Fruit fly (Drosophila melanogaster) whole organism, embryonic: ENCODE measurements around the gene CG5968.
A peak's percentile ranks its signal among the peaks of the same experiment; 100 is the strongest.

Experiments
- ATbp ChIP-seq: fragments of 200-800 bp; sonication (Bioruptor generic); optimal IDR thresholded peaks from 2 replicates; lab custom pipeline; 2017; ENCODE audit warnings: missing biosample characterization, mild to moderate bottlenecking, missing genetic modification characterization, missing genetic modification reagents
- Atf6 ChIP-seq: fragments of 200-800 bp; sonication (Bioruptor generic); IDR thresholded peaks from 2 replicates; pipeline ENCODE4 v1.3.6; 2022; ENCODE audit warnings: missing biosample characterization, missing genetic modification characterization
- CG10321 ChIP-seq: fragments of 200-800 bp; sonication (Bioruptor generic); IDR thresholded peaks from 2 replicates; pipeline ENCODE4 v1.3.6; 2022; ENCODE audit warnings: missing biosample characterization, missing genetic modification characterization
- CG10462 ChIP-seq: fragments of 200-800 bp; sonication (Bioruptor generic); optimal IDR thresholded peaks from 2 replicates; lab custom pipeline; 2016; ENCODE audit warnings: missing biosample characterization, missing genetic modification characterization
- CG11504 ChIP-seq: fragments of 200-800 bp; sonication (Bioruptor generic); optimal IDR thresholded peaks from 3 replicates; lab custom pipeline; 2019; ENCODE audit warnings: missing biosample characterization, mild to moderate bottlenecking, missing genetic modification characterization, moderate library complexity
- CG12219 ChIP-seq: fragments of 200-800 bp; sonication (Bioruptor generic); optimal IDR thresholded peaks from 3 replicates; lab custom pipeline; 2018; ENCODE audit warnings: missing biosample characterization, mild to moderate bottlenecking, missing genetic modification characterization
- CG12299 ChIP-seq: fragments of 200-800 bp; sonication (Bioruptor generic); optimal IDR thresholded peaks from 2 replicates; lab custom pipeline; 2018; ENCODE audit warnings: missing biosample characterization, mild to moderate bottlenecking, missing genetic modification characterization
- CG12769 ChIP-seq: fragments of 200-800 bp; sonication (Bioruptor generic); optimal IDR thresholded peaks from 2 replicates; lab custom pipeline; 2019; ENCODE audit warnings: missing biosample characterization, mild to moderate bottlenecking, missing genetic modification characterization, moderate library complexity
- CG14667 ChIP-seq: fragments of 200-800 bp; sonication (Bioruptor generic); IDR thresholded peaks from 2 replicates; pipeline ENCODE4 v1.3.6; 2022; ENCODE audit warnings: missing biosample characterization, missing genetic modification characterization
- CG1602 ChIP-seq: fragments of 200-800 bp; sonication (Bioruptor generic); optimal IDR thresholded peaks from 3 replicates; lab custom pipeline; 2016; ENCODE audit warnings: missing biosample characterization, missing genetic modification characterization
- CG16815 ChIP-seq: fragments of 200-800 bp; sonication (Bioruptor generic); optimal IDR thresholded peaks from 3 replicates; lab custom pipeline; 2017; ENCODE audit warnings: missing biosample characterization, mild to moderate bottlenecking, missing genetic modification characterization
- CG17359 ChIP-seq: fragments of 200-800 bp; sonication (Bioruptor generic); optimal IDR thresholded peaks from 3 replicates; lab custom pipeline; 2018; ENCODE audit warnings: missing biosample characterization, mild to moderate bottlenecking, missing genetic modification characterization, moderate library complexity
- CG1792 ChIP-seq: fragments of 200-800 bp; sonication (Bioruptor generic); optimal IDR thresholded peaks from 2 replicates; lab custom pipeline; 2016; ENCODE audit warnings: missing biosample characterization, missing genetic modification characterization
- CG18619 ChIP-seq: fragments of 200-800 bp; sonication (Bioruptor generic); optimal IDR thresholded peaks from 3 replicates; lab custom pipeline; 2017; ENCODE audit warnings: missing biosample characterization, mild to moderate bottlenecking, missing genetic modification characterization
- CG2678 ChIP-seq: fragments of 200-800 bp; sonication (Bioruptor generic); optimal IDR thresholded peaks from 3 replicates; lab custom pipeline; 2019; ENCODE audit warnings: missing biosample characterization, mild to moderate bottlenecking, missing genetic modification characterization, moderate library complexity
- CG3065 ChIP-seq: fragments of 200-800 bp; sonication (Bioruptor generic); optimal IDR thresholded peaks from 2 replicates; lab custom pipeline; 2016; ENCODE audit warnings: missing biosample characterization, missing genetic modification characterization
- CG6854 ChIP-seq: fragments of 200-800 bp; sonication (Bioruptor generic); optimal IDR thresholded peaks from 3 replicates; lab custom pipeline; 2017; ENCODE audit warnings: missing biosample characterization, mild to moderate bottlenecking, missing genetic modification characterization
- CG7271 ChIP-seq: fragments of 200-800 bp; sonication (Bioruptor generic); optimal IDR thresholded peaks from 2 replicates; lab custom pipeline; 2018; ENCODE audit warnings: missing biosample characterization, mild to moderate bottlenecking, missing genetic modification characterization, moderate library complexity
- CG7963 ChIP-seq: fragments of 200-800 bp; sonication (Bioruptor generic); IDR thresholded peaks from 3 replicates; pipeline ENCODE4 v1.3.6; 2022; ENCODE audit warnings: missing biosample characterization, missing genetic modification characterization; ENCODE audit not compliant: partially characterized antibody
- CoRest ChIP-seq: fragments of 200-800 bp; sonication (Bioruptor generic); optimal IDR thresholded peaks from 3 replicates; lab custom pipeline; 2018; ENCODE audit warnings: missing biosample characterization, mild to moderate bottlenecking, missing genetic modification characterization, moderate library complexity
- Deaf1 ChIP-seq: fragments of 200-800 bp; optimal IDR thresholded peaks from 3 replicates; lab custom pipeline; 2019; ENCODE audit warnings: missing biosample characterization, mild to moderate bottlenecking, missing genetic modification characterization, moderate library complexity
- Dip2 ChIP-seq: fragments of 200-800 bp; sonication (Bioruptor generic); IDR thresholded peaks from 2 replicates; pipeline ENCODE4 v1.3.6; 2022; ENCODE audit warnings: missing biosample characterization, missing genetic modification characterization
- E2f2 ChIP-seq: fragments of 200-800 bp; sonication (Bioruptor generic); IDR thresholded peaks from 2 replicates; pipeline ENCODE4 v1.3.6; 2022; ENCODE audit warnings: missing biosample characterization, missing genetic modification characterization
- Ets65A ChIP-seq: fragments of 200-800 bp; sonication (Bioruptor generic); peaks from one replicate; lab custom pipeline; 2016; ENCODE audit warnings: missing biosample characterization, missing genetic modification characterization
- Ets97D ChIP-seq: fragments of 200-800 bp; sonication (Bioruptor generic); optimal IDR thresholded peaks from 3 replicates; lab custom pipeline; 2016; ENCODE audit warnings: missing biosample characterization, missing genetic modification characterization
- Max ChIP-seq: fragments of 200-800 bp; sonication (Bioruptor generic); optimal IDR thresholded peaks from 2 replicates; lab custom pipeline; 2016; ENCODE audit warnings: missing biosample characterization, mild to moderate bottlenecking, missing genetic modification characterization
- NC2β ChIP-seq: fragments of 200-800 bp; sonication (Bioruptor generic); optimal IDR thresholded peaks from 2 replicates; lab custom pipeline; 2016; ENCODE audit warnings: missing biosample characterization, missing genetic modification characterization
- Oli ChIP-seq: fragments of 200-800 bp; sonication (Bioruptor generic); optimal IDR thresholded peaks from 2 replicates; lab custom pipeline; 2018; ENCODE audit warnings: missing biosample characterization, mild to moderate bottlenecking, missing genetic modification characterization, moderate library complexity
- Opbp ChIP-seq: fragments of 200-800 bp; sonication (Bioruptor generic); IDR thresholded peaks from 3 replicates; pipeline ENCODE4 v1.3.6; 2022; ENCODE audit warnings: missing biosample characterization, missing genetic modification characterization; ENCODE audit not compliant: partially characterized antibody
- Ravus ChIP-seq: fragments of 200-800 bp; sonication (Bioruptor generic); IDR thresholded peaks from 2 replicates; pipeline ENCODE4 v1.3.6; 2022; ENCODE audit warnings: missing biosample characterization, missing genetic modification characterization
- Side ChIP-seq: fragments of 200-800 bp; sonication (Bioruptor generic); optimal IDR thresholded peaks from 2 replicates; lab custom pipeline; 2016; ENCODE audit warnings: missing biosample characterization, missing genetic modification characterization
- Sin3A ChIP-seq: fragments of >200 bp; optimal IDR thresholded peaks from 2 replicates; lab custom pipeline; 2018
- Spps ChIP-seq: fragments of 200-800 bp; sonication (Bioruptor generic); optimal IDR thresholded peaks from 2 replicates; lab custom pipeline; 2018; ENCODE audit warnings: missing biosample characterization, mild to moderate bottlenecking, missing genetic modification characterization
- chn ChIP-seq: fragments of 200-800 bp; sonication (Bioruptor generic); optimal IDR thresholded peaks from 2 replicates; lab custom pipeline; 2016; ENCODE audit warnings: missing biosample characterization, missing genetic modification characterization
- dysf ChIP-seq: fragments of 200-800 bp; sonication (Bioruptor generic); IDR thresholded peaks from 3 replicates; pipeline ENCODE4 v1.3.6; 2022; ENCODE audit warnings: missing biosample characterization, missing genetic modification characterization
- emc ChIP-seq: fragments of 200-800 bp; sonication (Bioruptor generic); optimal IDR thresholded peaks from 2 replicates; lab custom pipeline; 2016; ENCODE audit warnings: missing biosample characterization, missing genetic modification characterization
- fu2 ChIP-seq: fragments of 200-800 bp; sonication (Bioruptor generic); optimal IDR thresholded peaks from 2 replicates; lab custom pipeline; 2016; ENCODE audit warnings: missing biosample characterization, missing genetic modification characterization
- gfzf ChIP-seq: fragments of 200-800 bp; sonication (Bioruptor generic); optimal IDR thresholded peaks from 2 replicates; lab custom pipeline; 2016; ENCODE audit warnings: missing biosample characterization, mild to moderate bottlenecking, missing genetic modification characterization, moderate library complexity
- h ChIP-seq: fragments of >200 bp; optimal IDR thresholded peaks from 2 replicates; lab custom pipeline; 2017
- lab ChIP-seq: fragments of 200-800 bp; sonication (Bioruptor generic); optimal IDR thresholded peaks from 3 replicates; lab custom pipeline; 2017; ENCODE audit warnings: missing biosample characterization, missing genetic modification characterization, mild to moderate bottlenecking, moderate library complexity, missing genetic modification reagents
- lilli ChIP-seq: fragments of 200-800 bp; sonication (Bioruptor generic); optimal IDR thresholded peaks from 3 replicates; lab custom pipeline; 2016; ENCODE audit warnings: missing biosample characterization, missing genetic modification characterization
- nmo ChIP-seq: fragments of 200-800 bp; sonication (Bioruptor generic); optimal IDR thresholded peaks from 2 replicates; lab custom pipeline; 2018; ENCODE audit warnings: missing biosample characterization, mild to moderate bottlenecking, missing genetic modification characterization, moderate library complexity
- phol ChIP-seq: fragments of 200-800 bp; sonication (Bioruptor generic); optimal IDR thresholded peaks from 3 replicates; lab custom pipeline; 2018; ENCODE audit warnings: missing biosample characterization, mild to moderate bottlenecking, missing genetic modification characterization, moderate library complexity
- pita ChIP-seq: fragments of 200-800 bp; sonication (Bioruptor generic); optimal IDR thresholded peaks from 2 replicates; lab custom pipeline; 2017; ENCODE audit warnings: missing biosample characterization, mild to moderate bottlenecking, missing genetic modification characterization
- psq ChIP-seq: fragments of 200-800 bp; sonication (Bioruptor generic); optimal IDR thresholded peaks from 2 replicates; lab custom pipeline; 2017; ENCODE audit warnings: missing biosample characterization, missing genetic modification characterization
- row ChIP-seq: fragments of 200-800 bp; sonication (Bioruptor generic); IDR thresholded peaks from 3 replicates; pipeline ENCODE4 v1.3.6; 2022; ENCODE audit warnings: missing biosample characterization, missing genetic modification characterization
- schlank ChIP-seq: fragments of 200-800 bp; sonication (Bioruptor generic); optimal IDR thresholded peaks from 2 replicates; lab custom pipeline; 2018; ENCODE audit warnings: missing biosample characterization, mild to moderate bottlenecking, missing genetic modification characterization
- seq ChIP-seq: fragments of 200-800 bp; sonication (Bioruptor generic); IDR thresholded peaks from 2 replicates; pipeline ENCODE4 v1.3.6; 2022; ENCODE audit warnings: missing biosample characterization, missing genetic modification characterization
- so ChIP-seq: fragments of 200-800 bp; sonication (Bioruptor generic); IDR thresholded peaks from 3 replicates; pipeline ENCODE4 v1.3.6; 2022; ENCODE audit warnings: missing biosample characterization, missing genetic modification characterization
- tna ChIP-seq: fragments of 200-800 bp; sonication (Bioruptor generic); IDR thresholded peaks from 2 replicates; pipeline ENCODE4 v1.3.6; 2022; ENCODE audit warnings: missing biosample characterization, missing genetic modification characterization; ENCODE audit not compliant: partially characterized antibody
- zen ChIP-seq: fragments of 200-800 bp; sonication (Bioruptor generic); optimal IDR thresholded peaks from 3 replicates; lab custom pipeline; 2018; ENCODE audit warnings: missing biosample characterization, mild to moderate bottlenecking, missing genetic modification characterization, moderate library complexity
- zen2 ChIP-seq: fragments of 200-800 bp; sonication (Bioruptor generic); IDR thresholded peaks from 3 replicates; pipeline ENCODE4 v1.3.6; 2022; ENCODE audit warnings: missing biosample characterization, missing genetic modification characterization; ENCODE audit not compliant: partially characterized antibody

CG5968 gene

DNA sequence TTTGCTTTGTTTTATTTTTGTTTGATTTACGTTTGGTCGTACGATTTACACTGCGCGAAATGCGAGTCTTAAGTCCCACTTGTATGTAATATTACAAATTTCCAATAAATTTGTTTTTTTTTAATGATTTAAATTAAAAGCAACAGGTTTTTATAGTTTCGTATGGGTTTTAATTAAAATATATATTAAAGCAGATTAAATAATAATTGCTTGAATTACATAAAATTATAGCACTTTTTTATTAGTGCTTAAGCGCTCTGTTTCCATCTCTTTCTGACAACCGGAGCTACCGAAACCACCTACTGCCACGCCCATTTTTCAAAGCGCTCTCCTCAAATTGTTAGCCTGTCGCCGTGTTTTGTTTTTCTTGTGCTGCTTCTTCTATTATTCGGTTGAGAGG, 8.0 kb downstream of the CG5968 start (continued):
- no peak for TF ChIP-seq psq
- peak; percentile 63 for TF ChIP-seq row (GFP tag; lab: Robert Waterston, UW)
- TF ChIP-seq Ets65A (GFP tag; lab: Kevin White, UChicago), result no peak
- peak; percentile 16; the same call in 1 of the 2 replicates for TF ChIP-seq E2f2 (GFP tag; lab: Robert Waterston, UW)
- TF ChIP-seq tna, result no peak
- TF ChIP-seq Sin3A (lab: Kevin White, UChicago), result no peak
- no peak for TF ChIP-seq Max (GFP tag; lab: Kevin White, UChicago)
- no peak for TF ChIP-seq NC2β (GFP tag; lab: Kevin White, UChicago)
- no peak for TF ChIP-seq zen
- peak; percentile 4 for TF ChIP-seq phol (tag; lab: Kevin White, UChicago)
- TF ChIP-seq schlank (tag; lab: Kevin White, UChicago), result no peak
- TF ChIP-seq CG7271 (tag; lab: Kevin White, UChicago), result no peak
- no peak for TF ChIP-seq chn (GFP tag; lab: Kevin White, UChicago)
- peak; percentile 1 for TF ChIP-seq ATbp (GFP tag; lab: Kevin White, UChicago)
- no peak for TF ChIP-seq CG12219 (GFP tag; lab: Kevin White, UChicago)
- no peak for TF ChIP-seq gfzf (GFP tag; lab: Kevin White, UChicago)
- TF ChIP-seq nmo, result peak; percentile 18
- no peak for TF ChIP-seq CG17359 (tag; lab: Kevin White, UChicago)
- no peak for TF ChIP-seq pita (GFP tag; lab: Kevin White, UChicago)
- TF ChIP-seq CG11504, result peak; percentile 26
- TF ChIP-seq lilli (GFP tag; lab: Kevin White, UChicago), result peak; percentile 16
- no peak for TF ChIP-seq Side (GFP tag; lab: Kevin White, UChicago)
- no peak for TF ChIP-seq zen2
- TF ChIP-seq dysf (GFP tag; lab: Robert Waterston, UW), result peak; percentile 60; the same call in 2 of the 3 replicates
- TF ChIP-seq CG10462, result no peak
- TF ChIP-seq Ravus (GFP tag; lab: Robert Waterston, UW), result no peak
- TF ChIP-seq fu2 (GFP tag; lab: Kevin White, UChicago), result no peak
- no peak for TF ChIP-seq CG18619 (GFP tag; lab: Kevin White, UChicago)
- TF ChIP-seq Spps (tag; lab: Kevin White, UChicago), result no peak
- TF ChIP-seq seq (GFP tag; lab: Robert Waterston, UW), result no peak
- no peak for TF ChIP-seq h (lab: Kevin White, UChicago)
- no peak for TF ChIP-seq CG12769 (tag; lab: Kevin White, UChicago)
- TF ChIP-seq CG6854, result peak; percentile 42
- peak; percentile 18 for TF ChIP-seq CoRest (tag; lab: Kevin White, UChicago)
- TF ChIP-seq CG16815 (GFP tag; lab: Kevin White, UChicago), result no peak
- TF ChIP-seq CG14667 (GFP tag; lab: Robert Waterston, UW), result no peak
- TF ChIP-seq CG7963 (GFP tag; lab: Robert Waterston, UW), result no peak
- no peak for TF ChIP-seq CG1602 (GFP tag; lab: Kevin White, UChicago)
- TF ChIP-seq CG1792, result no peak
- no peak for TF ChIP-seq emc (GFP tag; lab: Kevin White, UChicago)
- no peak for TF ChIP-seq so
- peak; percentile 12 for TF ChIP-seq Oli (tag; lab: Kevin White, UChicago)
- TF ChIP-seq CG10321 (GFP tag; lab: Robert Waterston, UW), result no peak
- TF ChIP-seq Deaf1, result no peak
- TF ChIP-seq Dip2 (GFP tag; lab: Robert Waterston, UW), result no peak
- TF ChIP-seq Opbp (GFP tag; lab: Robert Waterston, UW), result no peak
- TF ChIP-seq CG2678, result peak; percentile 20
- no peak for TF ChIP-seq Ets97D (GFP tag; lab: Kevin White, UChicago)
- no peak for TF ChIP-seq CG3065 (GFP tag; lab: Kevin White, UChicago)
- 0 out of 2 replicates have a peak, but pooled peaks have one; percentile 32 for TF ChIP-seq Atf6
- TF ChIP-seq lab (GFP tag; lab: Kevin White, UChicago), result peak; percentile 33
- peak; percentile 11 for TF ChIP-seq CG12299 (tag; lab: Kevin White, UChicago)
